Fruit fly (Drosophila melanogaster) whole organism, wandering third instar larva: ENCODE results near the gene CG42512.

Experiments used
- Abd-B ChIP-seq: fragments of >200 bp; optimal IDR thresholded peaks from 2 replicates; lab custom pipeline; 2017; ENCODE audit warnings: missing biosample characterization, missing genetic modification characterization
- CG32264 ChIP-seq: fragments of 200-800 bp; sonication (Bioruptor generic); optimal IDR thresholded peaks from 2 replicates; lab custom pipeline; 2016; ENCODE audit warnings: missing biosample characterization, missing genetic modification characterization
- CrebA ChIP-seq: fragments of 200-800 bp; sonication (Bioruptor generic); optimal IDR thresholded peaks from 2 replicates; lab custom pipeline; 2016; ENCODE audit warnings: missing biosample characterization, mild to moderate bottlenecking, missing genetic modification characterization, borderline replicate concordance
- Dfd ChIP-seq: fragments of >200 bp; optimal IDR thresholded peaks from 2 replicates; lab custom pipeline; 2017; ENCODE audit warnings: missing biosample characterization, missing genetic modification characterization
- Dif ChIP-seq: fragments of 200-275, 200-300 bp; sonication (Bioruptor generic); optimal IDR thresholded peaks from 2 replicates; lab custom pipeline; 2018; ENCODE audit warnings: missing biosample characterization, missing genetic modification characterization; ENCODE audit not compliant: partially characterized antibody
- GATAd ChIP-seq: sonication (Bioruptor generic); optimal IDR thresholded peaks from 2 replicates; lab custom pipeline; 2016; ENCODE audit warnings: missing biosample characterization, missing genetic modification characterization
- HLH106 ChIP-seq: fragments of 200-800 bp; optimal IDR thresholded peaks from 3 replicates; lab custom pipeline; 2019; ENCODE audit warnings: missing biosample characterization, mild to moderate bottlenecking, missing genetic modification characterization, moderate library complexity
- Hnf4 ChIP-seq: fragments of 200-800 bp; sonication (Bioruptor generic); optimal IDR thresholded peaks from 2 replicates; lab custom pipeline; 2016; ENCODE audit warnings: missing biosample characterization, mild to moderate bottlenecking, missing genetic modification characterization
- Hr78 ChIP-seq: fragments of >200 bp; optimal IDR thresholded peaks from 2 replicates; lab custom pipeline; 2017; ENCODE audit warnings: missing biosample characterization, missing genetic modification characterization
- Myc ChIP-seq: fragments of >200 bp; optimal IDR thresholded peaks from 2 replicates; lab custom pipeline; 2017
- N ChIP-seq: fragments of >200 bp; optimal IDR thresholded peaks from 2 replicates; lab custom pipeline; 2018; ENCODE audit warnings: missing biosample characterization, missing external identifiers, missing genetic modification characterization
- OdsH ChIP-seq: fragments of 200-800 bp; sonication (Bioruptor generic); optimal IDR thresholded peaks from 2 replicates; lab custom pipeline; 2016; ENCODE audit warnings: missing biosample characterization, mild to moderate bottlenecking, missing genetic modification characterization
- Rel ChIP-seq, 2 experiments: fragments of 200-800 bp; sonication (Bioruptor generic) in 1 of 2; optimal IDR thresholded peaks; 2 replicates in 1 of 2; 3 replicates in 1 of 2; lab custom pipeline; 2016 to 2019; ENCODE audit warnings: mild to moderate bottlenecking in 2 of 2, missing biosample characterization in 2 of 2, missing genetic modification characterization in 2 of 2, moderate library complexity in 1 of 2
- Sp1 ChIP-seq: fragments of 200-800 bp; sonication (Bioruptor generic); optimal IDR thresholded peaks from 3 replicates; lab custom pipeline; 2019; ENCODE audit warnings: missing biosample characterization, mild to moderate bottlenecking, missing genetic modification characterization, moderate library complexity
- dl ChIP-seq, 2 experiments: fragments of 175-275, 200-275 bp in 1 of 2; fragments of 200-275 bp in 1 of 2; sonication (Bioruptor generic); optimal IDR thresholded peaks; lab custom pipeline; 2018; ENCODE audit warnings: mild to moderate bottlenecking in 2 of 2, missing biosample characterization in 2 of 2, missing genetic modification characterization in 2 of 2, moderate library complexity in 2 of 2; ENCODE audit not compliant: partially characterized antibody in 2 of 2, insufficient read depth in 1 of 2
- dmrt93B ChIP-seq: fragments of 200-800 bp; sonication (Bioruptor generic); optimal IDR thresholded peaks from 2 replicates; lab custom pipeline; 2018; ENCODE audit warnings: missing biosample characterization, mild to moderate bottlenecking, missing genetic modification characterization
- dsf ChIP-seq: sonication (Bioruptor generic); optimal IDR thresholded peaks from 2 replicates; lab custom pipeline; 2016; ENCODE audit warnings: missing biosample characterization, missing genetic modification characterization, borderline replicate concordance
- ey ChIP-seq: fragments of 200-800 bp; sonication (Bioruptor generic); optimal IDR thresholded peaks from 2 replicates; lab custom pipeline; 2016; ENCODE audit warnings: missing biosample characterization, missing genetic modification characterization
- foxo ChIP-seq, 2 experiments: fragments of 200-800 bp; sonication (Bioruptor generic); optimal IDR thresholded peaks; 2 replicates in 1 of 2; 3 replicates in 1 of 2; lab custom pipeline; 2016 to 2017; ENCODE audit warnings: missing biosample characterization in 2 of 2, missing genetic modification characterization in 2 of 2
- fru ChIP-seq: fragments of 200-800 bp; sonication (Bioruptor generic); optimal IDR thresholded peaks from 3 replicates; lab custom pipeline; 2016; ENCODE audit warnings: missing biosample characterization, mild to moderate bottlenecking, missing genetic modification characterization
- lola ChIP-seq: fragments of >200 bp; optimal IDR thresholded peaks from 2 replicates; lab custom pipeline; 2017; ENCODE audit warnings: missing biosample characterization, missing genetic modification characterization
- psq ChIP-seq: fragments of 200-800 bp; sonication (Bioruptor generic); optimal IDR thresholded peaks from 3 replicates; lab custom pipeline; 2017; ENCODE audit warnings: missing biosample characterization, mild to moderate bottlenecking, missing genetic modification characterization, moderate library complexity
- rgr ChIP-seq: fragments of 200-800 bp; sonication (Bioruptor generic); optimal IDR thresholded peaks from 3 replicates; lab custom pipeline; 2016; ENCODE audit warnings: missing biosample characterization, mild to moderate bottlenecking, missing genetic modification characterization
- sage ChIP-seq: fragments of 200-800 bp; sonication (Bioruptor generic); optimal IDR thresholded peaks from 2 replicates; lab custom pipeline; 2016; ENCODE audit warnings: missing biosample characterization, mild to moderate bottlenecking, missing genetic modification characterization
- sv ChIP-seq: fragments of 200-800 bp; sonication (Bioruptor generic); optimal IDR thresholded peaks from 3 replicates; lab custom pipeline; 2016; ENCODE audit warnings: missing biosample characterization, missing genetic modification characterization
- usp ChIP-seq: fragments of >200 bp; optimal IDR thresholded peaks from 2 replicates; lab custom pipeline; 2017; ENCODE audit warnings: missing biosample characterization, missing genetic modification characterization
- woc ChIP-seq: sonication (Bioruptor generic); optimal IDR thresholded peaks from 2 replicates; lab custom pipeline; 2016; ENCODE audit warnings: missing biosample characterization, mild to moderate bottlenecking, missing genetic modification characterization

The CG42512 gene

DNA sequence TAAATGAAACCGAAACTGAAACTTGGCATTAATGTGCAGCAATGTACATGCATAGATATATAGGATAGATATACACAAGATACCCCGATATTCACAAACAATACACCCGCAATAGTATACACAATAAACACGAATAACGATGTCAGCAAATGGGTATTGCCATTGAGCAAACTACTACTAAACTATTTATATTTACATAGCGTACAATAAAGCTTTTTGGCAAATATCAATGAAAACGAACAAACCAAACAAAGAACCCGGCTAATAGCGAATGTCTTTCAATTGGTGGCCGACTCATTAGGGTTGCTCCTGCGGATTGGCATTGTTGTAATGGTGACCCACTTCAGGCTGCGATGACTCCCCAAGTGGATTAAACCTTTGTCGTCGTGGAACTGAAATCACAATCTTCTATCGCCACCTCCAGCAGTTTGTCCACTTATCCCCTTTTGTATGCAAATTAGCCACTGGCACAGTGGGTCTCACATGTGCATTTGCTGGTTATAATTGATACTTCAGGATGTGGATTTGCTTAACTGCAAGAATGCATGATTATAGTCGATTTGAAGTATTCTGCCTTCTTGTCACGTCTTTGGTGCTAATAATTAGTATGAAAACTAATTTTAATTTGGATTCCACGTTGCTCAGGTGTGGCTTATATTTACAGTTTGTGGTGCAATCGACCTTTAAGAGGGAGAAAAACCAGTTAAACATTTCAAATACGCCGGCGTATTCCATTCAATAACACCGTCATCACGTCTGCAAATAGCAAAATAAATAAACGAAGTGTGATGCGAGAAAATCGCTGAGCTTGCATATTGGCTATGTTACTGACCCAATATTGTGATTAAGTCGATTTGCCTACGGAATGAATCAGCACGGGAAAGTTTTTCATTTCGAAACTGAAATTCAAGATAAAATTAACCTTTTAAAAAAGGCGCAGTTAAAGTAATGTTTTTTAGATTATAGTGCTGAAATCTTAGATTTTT, 805 bp upstream of the CG42512 start:
- no peak for TF ChIP-seq HLH106 (tag; lab: Kevin White, UChicago)
- no peak for TF ChIP-seq CrebA (GFP tag; lab: Kevin White, UChicago)
- TF ChIP-seq Dif (GFP tag; lab: Kevin White, UChicago) = no peak
- TF ChIP-seq fru = peak; percentile 69
- TF ChIP-seq CG32264 (GFP tag; lab: Kevin White, UChicago) = peak; percentile 57
- no peak for TF ChIP-seq Abd-B (GFP tag; lab: Kevin White, UChicago)
- peak; percentile 62 for TF ChIP-seq woc (GFP tag; lab: Kevin White, UChicago)
- TF ChIP-seq dl (GFP tag; optimal IDR thresholded peaks at IDR 0.05; lab: Kevin White, UChicago; ENCODE audit: insufficient read depth in 1 of 2, partially characterized antibody in 2 of 2) = no peak
- no peak for TF ChIP-seq Dfd (GFP tag; lab: Kevin White, UChicago)
- peak; percentile 41 for TF ChIP-seq sv (GFP tag; lab: Kevin White, UChicago)
- TF ChIP-seq foxo (GFP tag; optimal IDR thresholded peaks at IDR 0.05; lab: Kevin White, UChicago) = peak in 1 of 2 experiments; percentile 71
- TF ChIP-seq rgr (GFP tag; lab: Kevin White, UChicago) = no peak
- peak; percentile 44 for TF ChIP-seq ey (GFP tag; lab: Kevin White, UChicago)

- TF ChIP-seq OdsH (GFP tag; lab: Kevin White, UChicago) (no peak), Sp1 (GFP tag; lab: Kevin White, UChicago) (no peak), lola (GFP tag; lab: Kevin White, UChicago) (no peak), dmrt93B (GFP tag; lab: Kevin White, UChicago) (no peak)
Observed at dm6 chrX:16651625-16652024, 449 bp downstream of the CG42512 start.

DNA sequence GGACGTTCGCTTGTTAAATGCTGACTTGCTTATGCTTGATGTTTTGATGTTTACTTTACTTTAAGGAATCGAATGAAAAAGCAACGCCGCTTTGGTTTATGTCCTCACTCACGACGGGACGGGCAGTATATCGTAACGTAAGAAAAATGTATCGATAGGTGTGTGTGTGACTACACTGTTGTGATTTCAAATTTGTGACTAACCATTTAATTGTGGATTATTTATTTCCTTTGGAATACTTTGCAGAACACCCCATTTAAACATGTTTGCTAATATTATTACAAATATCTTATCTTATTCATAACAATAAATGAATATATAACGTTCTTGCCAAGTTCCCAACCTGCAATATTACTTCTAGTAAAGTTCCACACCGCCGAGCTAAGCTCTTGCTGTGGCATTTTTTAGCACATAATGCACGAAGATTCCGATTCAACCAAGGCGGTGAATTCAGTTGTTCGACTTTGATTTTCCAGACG, 3.8 kb downstream of the CG42512 start, which contains the start of the genes Nemp and r:
Gene Nemp (minus strand): TSS at position 85 of the 479 bp plus-strand sequence.
Gene r (plus strand): TSS at position 429 of the 479 bp plus-strand sequence.
- no peak for TF ChIP-seq psq
- no peak for TF ChIP-seq GATAd
- TF ChIP-seq fru = peak; percentile 23
- no peak for TF ChIP-seq Hr78 (GFP tag; lab: Kevin White, UChicago)
- no peak for TF ChIP-seq usp (GFP tag; lab: Kevin White, UChicago)
- no peak for TF ChIP-seq ey (GFP tag; lab: Kevin White, UChicago)
- TF ChIP-seq N (GFP tag; lab: Kevin White, UChicago) = no peak
- TF ChIP-seq, all 38 proteins: peak for 1

DNA sequence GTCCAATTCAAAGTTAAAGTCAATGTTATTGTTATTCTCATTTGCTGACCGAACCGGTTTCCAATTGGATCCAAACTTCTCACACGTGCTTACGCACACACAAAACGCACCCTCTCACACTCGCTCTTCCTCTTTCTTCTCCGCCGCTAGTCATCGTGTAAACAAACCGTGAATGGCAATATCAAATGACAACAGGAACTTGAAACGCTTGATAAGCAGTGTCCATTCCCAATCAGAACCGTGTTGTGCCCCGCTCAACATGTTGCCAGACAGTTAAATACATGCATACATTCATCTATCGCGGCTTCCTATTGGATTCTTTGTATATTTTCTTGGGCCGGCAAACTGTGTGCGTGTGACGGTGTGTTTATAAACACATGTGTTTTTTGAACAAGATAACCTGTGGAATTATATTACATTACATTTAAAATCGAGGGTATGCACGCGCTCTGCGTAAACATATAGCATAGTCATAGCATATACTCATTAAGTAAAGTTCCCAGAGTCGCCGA, 4.6 kb downstream of the CG42512 start:
- TF ChIP-seq rgr (GFP tag; lab: Kevin White, UChicago) (peak; percentile 15), Myc (no peak), woc (GFP tag; lab: Kevin White, UChicago) (no peak), dsf (GFP tag; lab: Kevin White, UChicago) (no peak), Sp1 (GFP tag; lab: Kevin White, UChicago) (peak; percentile 14), dmrt93B (GFP tag; lab: Kevin White, UChicago) (no peak), Dfd (GFP tag; lab: Kevin White, UChicago) (no peak), psq (peak; percentile 8), Rel (GFP tag; optimal IDR thresholded peaks at IDR 0.05; lab: Kevin White, UChicago) (no peak), Rel (tag; optimal IDR thresholded peaks at IDR 0.05; lab: Kevin White, UChicago) (peak; percentile 48)

- no peak for TF ChIP-seq HLH106 (tag; lab: Kevin White, UChicago)
- no peak for TF ChIP-seq Hnf4 (GFP tag; lab: Kevin White, UChicago)
- no peak for TF ChIP-seq rgr (GFP tag; lab: Kevin White, UChicago)
- no peak for TF ChIP-seq Dfd (GFP tag; lab: Kevin White, UChicago)
- TF ChIP-seq OdsH (GFP tag; lab: Kevin White, UChicago) = no peak
- no peak for TF ChIP-seq sage (GFP tag; lab: Kevin White, UChicago)
Observed at dm6 chrX:16660632-16661031, 9.5 kb downstream of the CG42512 start.
